Fruit fly (Drosophila melanogaster) S2 (cell line): ENCODE results near the gene RhoU.

Experiments
- CG8478 ChIP-seq: fragments of >200 bp; optimal IDR thresholded peaks from 2 replicates; lab custom pipeline; 2018
- CTCF ChIP-seq, 2 experiments: fragments of >200 bp; optimal IDR thresholded peaks; 2 replicates each; lab custom pipeline; 2018

- TF ChIP-seq CTCF (optimal IDR thresholded peaks at IDR 0.05; lab: Kevin White, UChicago) (no peak), CG8478 (no peak)
Measured at dm6 chrX:10110898-10111297, 24.6 kb downstream of the RhoU start.
